Worm (Caenorhabditis elegans) whole organism, midembryonic: ENCODE measurements around the gene ubxn-2.
"Not testable (repeated sequence)": the region's sequence is repeated elsewhere in the genome, so short reads cannot be mapped to it uniquely, and the experiment has no call there.

Source experiments
- cog-1 ChIP-seq: sonication (generic microtip); optimal IDR thresholded peaks from 2 replicates; lab custom pipeline; 2016; ENCODE audit warnings: missing genetic modification characterization, missing compliant biosample characterization
- klf-2 ChIP-seq: fragments of 200-800 bp; sonication (Bioruptor generic); conservative IDR thresholded peaks from 2 replicates; pipeline ENCODE4 v1.3.6; 2022; ENCODE audit warnings: missing genetic modification reagents, missing genetic modification characterization, missing compliant biosample characterization
- ref-1 ChIP-seq: fragments of 200-800 bp; sonication (Bioruptor generic); conservative IDR thresholded peaks from 2 replicates; pipeline ENCODE4 v1.3.6; 2022; ENCODE audit warnings: missing genetic modification reagents, missing genetic modification characterization, missing compliant biosample characterization
- tab-1 ChIP-seq: fragments of 200-800 bp; sonication (Bioruptor generic); IDR thresholded peaks from 2 replicates; pipeline ENCODE4 v1.3.6; 2022; ENCODE audit warnings: missing genetic modification characterization, missing compliant biosample characterization
- ztf-23 ChIP-seq: fragments of 200-800 bp; sonication (Bioruptor generic); IDR thresholded peaks from 2 replicates; pipeline ENCODE4 v1.3.6; 2022; ENCODE audit warnings: missing genetic modification reagents, missing genetic modification characterization, missing compliant biosample characterization
- ztf-29 ChIP-seq: fragments of 200-800 bp; sonication (Bioruptor generic); IDR thresholded peaks from 2 replicates; pipeline ENCODE4 v1.3.6; 2022; ENCODE audit warnings: missing genetic modification reagents, missing genetic modification characterization, missing compliant biosample characterization

- not testable (repeated sequence) for TF ChIP-seq tab-1 (GFP tag; lab: Robert Waterston, UW); ref-1 (GFP tag; lab: Robert Waterston, UW); cog-1; ztf-29 (GFP tag; lab: Robert Waterston, UW); klf-2 (GFP tag; lab: Robert Waterston, UW); ztf-23 (GFP tag; lab: Robert Waterston, UW)
These were observed 5.9 kb downstream of the ubxn-2 start, which contains the start of gene ndua-12 for ce11 chrIV:2719734-2720133.
